Fruit fly (Drosophila melanogaster) whole organism, wandering third instar larva: ENCODE data around the gene SelR.

Source experiments
- Abd-B ChIP-seq: fragments of >200 bp; optimal IDR thresholded peaks from 2 replicates; lab custom pipeline; 2017; ENCODE audit warnings: missing biosample characterization, missing genetic modification characterization
- CG32264 ChIP-seq: fragments of 200-800 bp; sonication (Bioruptor generic); optimal IDR thresholded peaks from 2 replicates; lab custom pipeline; 2016; ENCODE audit warnings: missing biosample characterization, missing genetic modification characterization
- CG9705 ChIP-seq: fragments of 200-800 bp; sonication (Bioruptor generic); optimal IDR thresholded peaks from 2 replicates; lab custom pipeline; 2018; ENCODE audit warnings: missing biosample characterization, mild to moderate bottlenecking, missing genetic modification characterization
- CrebA ChIP-seq: fragments of 200-800 bp; sonication (Bioruptor generic); optimal IDR thresholded peaks from 2 replicates; lab custom pipeline; 2016; ENCODE audit warnings: missing biosample characterization, mild to moderate bottlenecking, missing genetic modification characterization, borderline replicate concordance
- Dfd ChIP-seq: fragments of >200 bp; optimal IDR thresholded peaks from 2 replicates; lab custom pipeline; 2017; ENCODE audit warnings: missing biosample characterization, missing genetic modification characterization
- Dif ChIP-seq: fragments of 200-275, 200-300 bp; sonication (Bioruptor generic); optimal IDR thresholded peaks from 2 replicates; lab custom pipeline; 2018; ENCODE audit warnings: missing biosample characterization, missing genetic modification characterization; ENCODE audit not compliant: partially characterized antibody
- GATAd ChIP-seq: sonication (Bioruptor generic); optimal IDR thresholded peaks from 2 replicates; lab custom pipeline; 2016; ENCODE audit warnings: missing biosample characterization, missing genetic modification characterization
- HLH106 ChIP-seq: fragments of 200-800 bp; optimal IDR thresholded peaks from 3 replicates; lab custom pipeline; 2019; ENCODE audit warnings: missing biosample characterization, mild to moderate bottlenecking, missing genetic modification characterization, moderate library complexity
- Hnf4 ChIP-seq: fragments of 200-800 bp; sonication (Bioruptor generic); optimal IDR thresholded peaks from 2 replicates; lab custom pipeline; 2016; ENCODE audit warnings: missing biosample characterization, mild to moderate bottlenecking, missing genetic modification characterization
- Hr78 ChIP-seq: fragments of >200 bp; optimal IDR thresholded peaks from 2 replicates; lab custom pipeline; 2017; ENCODE audit warnings: missing biosample characterization, missing genetic modification characterization
- Hr83 ChIP-seq: fragments of 200-300 bp; sonication (Bioruptor generic); optimal IDR thresholded peaks from 2 replicates; lab custom pipeline; 2016; ENCODE audit warnings: missing biosample characterization, mild to moderate bottlenecking, missing genetic modification characterization, moderate library complexity; ENCODE audit not compliant: poor library complexity, severe bottlenecking
- Jra ChIP-seq: sonication (Bioruptor generic); optimal IDR thresholded peaks from 2 replicates; lab custom pipeline; 2016; ENCODE audit warnings: missing biosample characterization, missing genetic modification characterization
- Mio ChIP-seq: sonication (Bioruptor generic); optimal IDR thresholded peaks from 2 replicates; lab custom pipeline; 2016; ENCODE audit warnings: missing biosample characterization, missing genetic modification characterization
- Myc ChIP-seq: fragments of >200 bp; optimal IDR thresholded peaks from 2 replicates; lab custom pipeline; 2017
- N ChIP-seq: fragments of >200 bp; optimal IDR thresholded peaks from 2 replicates; lab custom pipeline; 2018; ENCODE audit warnings: missing biosample characterization, missing external identifiers, missing genetic modification characterization
- OdsH ChIP-seq: fragments of 200-800 bp; sonication (Bioruptor generic); optimal IDR thresholded peaks from 2 replicates; lab custom pipeline; 2016; ENCODE audit warnings: missing biosample characterization, mild to moderate bottlenecking, missing genetic modification characterization
- Rel ChIP-seq, 2 experiments: fragments of 200-800 bp; sonication (Bioruptor generic) in 1 of 2; optimal IDR thresholded peaks; 2 replicates in 1 of 2; 3 replicates in 1 of 2; lab custom pipeline; 2016 to 2019; ENCODE audit warnings: mild to moderate bottlenecking in 2 of 2, missing biosample characterization in 2 of 2, missing genetic modification characterization in 2 of 2, moderate library complexity in 1 of 2
- Sp1 ChIP-seq: fragments of 200-800 bp; sonication (Bioruptor generic); optimal IDR thresholded peaks from 3 replicates; lab custom pipeline; 2019; ENCODE audit warnings: missing biosample characterization, mild to moderate bottlenecking, missing genetic modification characterization, moderate library complexity
- Vsx2 ChIP-seq: fragments of 200-300, 225-300 bp; sonication (Bioruptor generic); optimal IDR thresholded peaks from 2 replicates; lab custom pipeline; 2018; ENCODE audit warnings: missing biosample characterization, missing genetic modification characterization; ENCODE audit not compliant: partially characterized antibody
- br ChIP-seq: fragments of 200-800 bp; sonication (Bioruptor generic); optimal IDR thresholded peaks from 2 replicates; lab custom pipeline; 2016; ENCODE audit warnings: missing biosample characterization, missing genetic modification characterization
- brk ChIP-seq: fragments of 200-800 bp; sonication (Bioruptor generic); optimal IDR thresholded peaks from 2 replicates; lab custom pipeline; 2016; ENCODE audit warnings: missing biosample characterization, mild to moderate bottlenecking, missing genetic modification characterization
- dl ChIP-seq, 2 experiments: fragments of 175-275, 200-275 bp in 1 of 2; fragments of 200-275 bp in 1 of 2; sonication (Bioruptor generic); optimal IDR thresholded peaks; lab custom pipeline; 2018; ENCODE audit warnings: mild to moderate bottlenecking in 2 of 2, missing biosample characterization in 2 of 2, missing genetic modification characterization in 2 of 2, moderate library complexity in 2 of 2; ENCODE audit not compliant: partially characterized antibody in 2 of 2, insufficient read depth in 1 of 2
- dmrt93B ChIP-seq: fragments of 200-800 bp; sonication (Bioruptor generic); optimal IDR thresholded peaks from 2 replicates; lab custom pipeline; 2018; ENCODE audit warnings: missing biosample characterization, mild to moderate bottlenecking, missing genetic modification characterization
- dsf ChIP-seq: sonication (Bioruptor generic); optimal IDR thresholded peaks from 2 replicates; lab custom pipeline; 2016; ENCODE audit warnings: missing biosample characterization, missing genetic modification characterization, borderline replicate concordance
- ey ChIP-seq: fragments of 200-800 bp; sonication (Bioruptor generic); optimal IDR thresholded peaks from 2 replicates; lab custom pipeline; 2016; ENCODE audit warnings: missing biosample characterization, missing genetic modification characterization
- foxo ChIP-seq, 2 experiments: fragments of 200-800 bp; sonication (Bioruptor generic); optimal IDR thresholded peaks; 2 replicates in 1 of 2; 3 replicates in 1 of 2; lab custom pipeline; 2016 to 2017; ENCODE audit warnings: missing biosample characterization in 2 of 2, missing genetic modification characterization in 2 of 2
- fru ChIP-seq: fragments of 200-800 bp; sonication (Bioruptor generic); optimal IDR thresholded peaks from 3 replicates; lab custom pipeline; 2016; ENCODE audit warnings: missing biosample characterization, mild to moderate bottlenecking, missing genetic modification characterization
- h ChIP-seq: fragments of 200-800 bp; sonication (Bioruptor generic); optimal IDR thresholded peaks from 3 replicates; lab custom pipeline; 2016; ENCODE audit warnings: missing biosample characterization, mild to moderate bottlenecking, missing genetic modification characterization
- jim ChIP-seq: fragments of 175-275, 200-325 bp; sonication (Bioruptor generic); optimal IDR thresholded peaks from 2 replicates; lab custom pipeline; 2016; ENCODE audit warnings: missing biosample characterization, mild to moderate bottlenecking, missing genetic modification characterization
- lola ChIP-seq: fragments of >200 bp; optimal IDR thresholded peaks from 2 replicates; lab custom pipeline; 2017; ENCODE audit warnings: missing biosample characterization, missing genetic modification characterization
- pan ChIP-seq: fragments of >200 bp; optimal IDR thresholded peaks from 2 replicates; lab custom pipeline; 2017
- psq ChIP-seq: fragments of 200-800 bp; sonication (Bioruptor generic); optimal IDR thresholded peaks from 3 replicates; lab custom pipeline; 2017; ENCODE audit warnings: missing biosample characterization, mild to moderate bottlenecking, missing genetic modification characterization, moderate library complexity
- rgr ChIP-seq: fragments of 200-800 bp; sonication (Bioruptor generic); optimal IDR thresholded peaks from 3 replicates; lab custom pipeline; 2016; ENCODE audit warnings: missing biosample characterization, mild to moderate bottlenecking, missing genetic modification characterization
- sage ChIP-seq: fragments of 200-800 bp; sonication (Bioruptor generic); optimal IDR thresholded peaks from 2 replicates; lab custom pipeline; 2016; ENCODE audit warnings: missing biosample characterization, mild to moderate bottlenecking, missing genetic modification characterization
- sv ChIP-seq: fragments of 200-800 bp; sonication (Bioruptor generic); optimal IDR thresholded peaks from 3 replicates; lab custom pipeline; 2016; ENCODE audit warnings: missing biosample characterization, missing genetic modification characterization
- tai ChIP-seq: sonication (Bioruptor generic); optimal IDR thresholded peaks from 2 replicates; lab custom pipeline; 2016; ENCODE audit warnings: missing biosample characterization, missing genetic modification characterization
- usp ChIP-seq: fragments of >200 bp; optimal IDR thresholded peaks from 2 replicates; lab custom pipeline; 2017; ENCODE audit warnings: missing biosample characterization, missing genetic modification characterization
- woc ChIP-seq: sonication (Bioruptor generic); optimal IDR thresholded peaks from 2 replicates; lab custom pipeline; 2016; ENCODE audit warnings: missing biosample characterization, mild to moderate bottlenecking, missing genetic modification characterization

Gene SelR

dm6 chr3R:10862773-10863445, 5.5 kb downstream of the SelR start, which contains the start of gene CG6574:
CG6574 (minus strand) TSS chr3R:10862988.
- no peak for TF ChIP-seq dmrt93B
- TF ChIP-seq fru (GFP tag; lab: Kevin White, UChicago), result no peak
- peak; percentile 2 for TF ChIP-seq OdsH (GFP tag; lab: Kevin White, UChicago)
- no peak for TF ChIP-seq sv (GFP tag; lab: Kevin White, UChicago)
- TF ChIP-seq Hr83, result no peak
- peak in 1 of 2 experiments; percentile 41 for TF ChIP-seq foxo (GFP tag; optimal IDR thresholded peaks at IDR 0.05; lab: Kevin White, UChicago)
- TF ChIP-seq jim, result no peak
- peak; percentile 38 for TF ChIP-seq br (GFP tag; lab: Kevin White, UChicago)
- no peak for TF ChIP-seq Dfd
- no peak for TF ChIP-seq sage (GFP tag; lab: Kevin White, UChicago)
- no peak for TF ChIP-seq woc (GFP tag; lab: Kevin White, UChicago)
- no peak for TF ChIP-seq Jra (GFP tag; lab: Kevin White, UChicago)
- no peak for TF ChIP-seq Mio (GFP tag; lab: Kevin White, UChicago)
- no peak for TF ChIP-seq CG9705
- no peak for TF ChIP-seq N (GFP tag; lab: Kevin White, UChicago)
- no peak for TF ChIP-seq usp (GFP tag; lab: Kevin White, UChicago)
- TF ChIP-seq CrebA (GFP tag; lab: Kevin White, UChicago), result no peak
- TF ChIP-seq Dif (GFP tag; lab: Kevin White, UChicago), result no peak
- TF ChIP-seq Abd-B (GFP tag; lab: Kevin White, UChicago), result no peak
- TF ChIP-seq Hr78, result no peak
- TF ChIP-seq GATAd (GFP tag; lab: Kevin White, UChicago), result no peak
- no peak for TF ChIP-seq tai (GFP tag; lab: Kevin White, UChicago)
- TF ChIP-seq Sp1, result no peak
- TF ChIP-seq brk, result no peak
- TF ChIP-seq rgr (GFP tag; lab: Kevin White, UChicago), result no peak
- TF ChIP-seq Myc (lab: Kevin White, UChicago), result peak; percentile 39
- no peak for TF ChIP-seq psq
- no peak for TF ChIP-seq dl (GFP tag; optimal IDR thresholded peaks at IDR 0.05; lab: Kevin White, UChicago; ENCODE audit: insufficient read depth in 1 of 2, partially characterized antibody in 2 of 2)
- no peak for TF ChIP-seq lola (GFP tag; lab: Kevin White, UChicago)
- TF ChIP-seq ey (GFP tag; lab: Kevin White, UChicago), result peak; percentile 2
- no peak for TF ChIP-seq Rel (GFP tag; optimal IDR thresholded peaks at IDR 0.05; lab: Kevin White, UChicago)
- TF ChIP-seq Rel (tag; optimal IDR thresholded peaks at IDR 0.05; lab: Kevin White, UChicago), result peak; percentile 27
- peak; percentile 32 for TF ChIP-seq h (GFP tag; lab: Kevin White, UChicago)
- TF ChIP-seq Vsx2, result no peak
- peak; percentile 13 for TF ChIP-seq HLH106
- TF ChIP-seq dsf, result no peak
- no peak for TF ChIP-seq CG32264 (GFP tag; lab: Kevin White, UChicago)
- TF ChIP-seq pan (lab: Kevin White, UChicago), result no peak
- no peak for TF ChIP-seq Hnf4 (GFP tag; lab: Kevin White, UChicago)
- TF ChIP-seq, all 38 proteins: peak for 8

DNA sequence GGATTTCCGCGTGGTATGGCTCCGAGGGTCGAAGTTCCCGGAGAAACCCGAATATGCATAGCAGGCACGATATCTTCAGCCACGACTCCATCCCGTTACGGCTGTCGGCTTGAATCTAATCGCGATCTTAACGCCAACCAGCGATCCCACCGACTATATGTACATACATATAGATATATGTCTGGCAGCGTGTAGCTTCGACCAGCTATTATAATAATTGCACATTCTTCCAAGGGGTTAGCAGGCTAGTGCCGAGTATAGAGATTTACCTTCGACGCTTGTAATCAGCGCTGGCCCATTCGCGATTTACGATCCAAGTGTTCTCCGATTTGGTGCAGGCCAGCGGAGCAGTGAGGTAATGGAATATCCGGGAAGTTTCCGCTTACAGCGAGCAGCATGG, 8.7 kb downstream of the SelR start, which contains the start of gene CG14694:
Gene CG14694 (minus strand): TSS at position 101 of the 400 bp plus-strand sequence.
- no peak for TF ChIP-seq CG32264 (GFP tag; lab: Kevin White, UChicago)
- TF ChIP-seq lola (GFP tag; lab: Kevin White, UChicago), result no peak
- no peak for TF ChIP-seq usp (GFP tag; lab: Kevin White, UChicago)

- TF ChIP-seq rgr (GFP tag; lab: Kevin White, UChicago) (no peak), psq (no peak), sv (GFP tag; lab: Kevin White, UChicago) (no peak), dl (GFP tag; optimal IDR thresholded peaks at IDR 0.05; lab: Kevin White, UChicago; ENCODE audit: insufficient read depth in 1 of 2, partially characterized antibody in 2 of 2) (no peak), dmrt93B (no peak), dsf (no peak), Vsx2 (no peak), Hr78 (no peak), Myc (lab: Kevin White, UChicago) (no peak)
These were observed 11.8 kb downstream of the SelR start, which contains the start of gene CG4570 for dm6 chr3R:10856618-10857017. CG4570 (plus strand) TSS chr3R:10856807.
